Fruit fly (Drosophila melanogaster) whole organism, embryonic: ENCODE results near the gene Sec3.

Experiments
- ATbp ChIP-seq: fragments of 200-800 bp; sonication (Bioruptor generic); optimal IDR thresholded peaks from 2 replicates; lab custom pipeline; 2017; ENCODE audit warnings: missing biosample characterization, mild to moderate bottlenecking, missing genetic modification characterization, missing genetic modification reagents
- Asciz ChIP-seq: fragments of 200-800 bp; sonication (Bioruptor generic); optimal IDR thresholded peaks from 2 replicates; lab custom pipeline; 2017; ENCODE audit warnings: missing biosample characterization, mild to moderate bottlenecking, missing genetic modification characterization, missing genetic modification reagents
- Atf6 ChIP-seq: fragments of 200-800 bp; sonication (Bioruptor generic); IDR thresholded peaks from 2 replicates; pipeline ENCODE4 v1.3.6; 2022; ENCODE audit warnings: missing biosample characterization, missing genetic modification characterization
- CG10366 ChIP-seq: fragments of 200-800 bp; sonication (Bioruptor generic); IDR thresholded peaks from 2 replicates; pipeline ENCODE4 v1.3.6; 2022; ENCODE audit warnings: missing biosample characterization, missing genetic modification characterization
- CG10959 ChIP-seq: fragments of 200-800 bp; sonication (Bioruptor generic); IDR thresholded peaks from 2 replicates; pipeline ENCODE4 v1.3.6; 2022; ENCODE audit warnings: missing biosample characterization, missing genetic modification characterization
- CG10979 ChIP-seq: fragments of 200-800 bp; sonication (Bioruptor generic); optimal IDR thresholded peaks from 2 replicates; lab custom pipeline; 2018; ENCODE audit warnings: missing biosample characterization, mild to moderate bottlenecking, missing genetic modification characterization, moderate library complexity
- CG12219 ChIP-seq: fragments of 200-800 bp; sonication (Bioruptor generic); optimal IDR thresholded peaks from 3 replicates; lab custom pipeline; 2018; ENCODE audit warnings: missing biosample characterization, mild to moderate bottlenecking, missing genetic modification characterization
- CG12299 ChIP-seq: fragments of 200-800 bp; sonication (Bioruptor generic); optimal IDR thresholded peaks from 2 replicates; lab custom pipeline; 2018; ENCODE audit warnings: missing biosample characterization, mild to moderate bottlenecking, missing genetic modification characterization
- CG1529 ChIP-seq: fragments of 200-800 bp; sonication (Bioruptor generic); optimal IDR thresholded peaks from 3 replicates; lab custom pipeline; 2018; ENCODE audit warnings: missing biosample characterization, missing genetic modification characterization
- CG15479 ChIP-seq: fragments of 200-800 bp; sonication (Bioruptor generic); optimal IDR thresholded peaks from 3 replicates; lab custom pipeline; 2019; ENCODE audit warnings: missing biosample characterization, mild to moderate bottlenecking, missing genetic modification characterization, moderate library complexity
- CG18476 ChIP-seq: fragments of 200-800 bp; sonication (Bioruptor generic); optimal IDR thresholded peaks from 2 replicates; lab custom pipeline; 2016; ENCODE audit warnings: missing biosample characterization, mild to moderate bottlenecking, missing genetic modification characterization
- CG2199 ChIP-seq: fragments of 200-800 bp; sonication (Bioruptor generic); IDR thresholded peaks from 3 replicates; pipeline ENCODE4 v1.3.6; 2022; ENCODE audit warnings: missing biosample characterization, missing genetic modification characterization
- CG2678 ChIP-seq: fragments of 200-800 bp; sonication (Bioruptor generic); optimal IDR thresholded peaks from 3 replicates; lab custom pipeline; 2019; ENCODE audit warnings: missing biosample characterization, mild to moderate bottlenecking, missing genetic modification characterization, moderate library complexity
- CG33213 ChIP-seq: fragments of 200-800 bp; sonication (Bioruptor generic); optimal IDR thresholded peaks from 3 replicates; lab custom pipeline; 2016; ENCODE audit warnings: missing biosample characterization, missing genetic modification characterization
- CG3407 ChIP-seq: fragments of 200-800 bp; sonication (Bioruptor generic); optimal IDR thresholded peaks from 2 replicates; lab custom pipeline; 2018; ENCODE audit warnings: missing biosample characterization, mild to moderate bottlenecking, missing genetic modification characterization
- CG6254 ChIP-seq: fragments of 200-800 bp; sonication (Bioruptor generic); optimal IDR thresholded peaks from 3 replicates; lab custom pipeline; 2017; ENCODE audit warnings: mild to moderate bottlenecking, missing biosample characterization, missing genetic modification reagents, missing genetic modification characterization
- CG6791 ChIP-seq: fragments of 200-800 bp; sonication (Bioruptor generic); IDR thresholded peaks from 3 replicates; pipeline ENCODE4 v1.3.6; 2022; ENCODE audit warnings: missing biosample characterization, missing genetic modification characterization; ENCODE audit not compliant: partially characterized antibody
- CG7271 ChIP-seq: fragments of 200-800 bp; sonication (Bioruptor generic); optimal IDR thresholded peaks from 2 replicates; lab custom pipeline; 2018; ENCODE audit warnings: missing biosample characterization, mild to moderate bottlenecking, missing genetic modification characterization, moderate library complexity
- CG7839 ChIP-seq: fragments of 200-800 bp; sonication (Bioruptor generic); optimal IDR thresholded peaks from 3 replicates; lab custom pipeline; 2018; ENCODE audit warnings: missing biosample characterization, mild to moderate bottlenecking, missing genetic modification characterization, moderate library complexity
- CG8944 ChIP-seq: fragments of 200-800 bp; sonication (Bioruptor generic); optimal IDR thresholded peaks from 3 replicates; lab custom pipeline; 2016; ENCODE audit warnings: missing biosample characterization, missing genetic modification characterization
- CG9437 ChIP-seq: fragments of 200-800 bp; sonication (Bioruptor generic); optimal IDR thresholded peaks from 2 replicates; lab custom pipeline; 2018; ENCODE audit warnings: missing biosample characterization, mild to moderate bottlenecking, missing genetic modification characterization
- CG9817 ChIP-seq: fragments of 200-800 bp; sonication (Bioruptor generic); optimal IDR thresholded peaks from 2 replicates; lab custom pipeline; 2018; ENCODE audit warnings: missing biosample characterization, mild to moderate bottlenecking, missing genetic modification characterization, moderate library complexity
- Fer3 ChIP-seq: fragments of 200-800 bp; sonication (Bioruptor generic); optimal IDR thresholded peaks from 2 replicates; lab custom pipeline; 2018; ENCODE audit warnings: missing biosample characterization, mild to moderate bottlenecking, missing genetic modification characterization, moderate library complexity
- HLH54F ChIP-seq: fragments of 200-800 bp; sonication (Bioruptor generic); optimal IDR thresholded peaks from 3 replicates; lab custom pipeline; 2016; ENCODE audit warnings: missing biosample characterization, missing genetic modification characterization
- MESR4 ChIP-seq: fragments of 200-800 bp; sonication (Bioruptor generic); optimal IDR thresholded peaks from 2 replicates; lab custom pipeline; 2018; ENCODE audit warnings: missing biosample characterization, mild to moderate bottlenecking, missing genetic modification characterization, moderate library complexity
- Myb ChIP-seq: fragments of 200-800 bp; sonication (Bioruptor generic); optimal IDR thresholded peaks from 2 replicates; lab custom pipeline; 2016; ENCODE audit warnings: missing biosample characterization, missing genetic modification characterization
- Xbp1 ChIP-seq: fragments of 200-800 bp; sonication (Bioruptor generic); optimal IDR thresholded peaks from 3 replicates; lab custom pipeline; 2016; ENCODE audit warnings: missing biosample characterization, mild to moderate bottlenecking, missing genetic modification characterization
- Xrp1 ChIP-seq: fragments of 200-800 bp; sonication (Bioruptor generic); IDR thresholded peaks from 2 replicates; pipeline ENCODE4 v1.3.6; 2022; ENCODE audit warnings: missing biosample characterization, missing genetic modification characterization
- ac ChIP-seq: fragments of 200-800 bp; sonication (Bioruptor generic); optimal IDR thresholded peaks from 3 replicates; lab custom pipeline; 2017; ENCODE audit warnings: missing biosample characterization, mild to moderate bottlenecking, missing genetic modification characterization
- ap ChIP-seq: fragments of 200-800 bp; sonication (Bioruptor generic); IDR thresholded peaks from 2 replicates; pipeline ENCODE4 v1.3.6; 2022; ENCODE audit warnings: missing biosample characterization, missing genetic modification characterization
- az2 ChIP-seq: fragments of 200-800 bp; sonication (Bioruptor generic); optimal IDR thresholded peaks from 3 replicates; lab custom pipeline; 2016; ENCODE audit warnings: missing biosample characterization, missing genetic modification characterization
- bab2 ChIP-seq: fragments of 200-800 bp; sonication (Bioruptor generic); optimal IDR thresholded peaks from 2 replicates; lab custom pipeline; 2016; ENCODE audit warnings: missing biosample characterization, missing genetic modification characterization
- bcd ChIP-seq: fragments of 200-800 bp; sonication (Bioruptor generic); optimal IDR thresholded peaks from 2 replicates; lab custom pipeline; 2017; ENCODE audit warnings: missing biosample characterization, mild to moderate bottlenecking, missing genetic modification characterization
- dysf ChIP-seq: fragments of 200-800 bp; sonication (Bioruptor generic); IDR thresholded peaks from 3 replicates; pipeline ENCODE4 v1.3.6; 2022; ENCODE audit warnings: missing biosample characterization, missing genetic modification characterization
- fd3F ChIP-seq: fragments of 200-800 bp; sonication (Bioruptor generic); optimal IDR thresholded peaks from 2 replicates; lab custom pipeline; 2018; ENCODE audit warnings: missing biosample characterization, mild to moderate bottlenecking, missing genetic modification characterization, moderate library complexity
- fru ChIP-seq: fragments of >200 bp; optimal IDR thresholded peaks from 2 replicates; lab custom pipeline; 2017
- grau ChIP-seq: fragments of 200-800 bp; optimal IDR thresholded peaks from 3 replicates; lab custom pipeline; 2019; ENCODE audit warnings: missing biosample characterization, mild to moderate bottlenecking, missing genetic modification characterization, moderate library complexity
- kay ChIP-seq: fragments of 200-800 bp; sonication (Bioruptor generic); optimal IDR thresholded peaks from 2 replicates; lab custom pipeline; 2016; ENCODE audit warnings: missing biosample characterization, missing genetic modification characterization
- lmd ChIP-seq: fragments of 200-800 bp; sonication (Bioruptor generic); IDR thresholded peaks from 2 replicates; pipeline ENCODE4 v1.3.6; 2022; ENCODE audit warnings: missing biosample characterization, missing genetic modification characterization
- lola ChIP-seq, 3 experiments: fragments of >200 bp in 2 of 3; fragments of 200-800 bp in 1 of 3; sonication (Bioruptor generic) in 1 of 3; optimal IDR thresholded peaks; 2 replicates each; lab custom pipeline; 2017 to 2019; ENCODE audit warnings: missing biosample characterization in 3 of 3, missing genetic modification characterization in 3 of 3, mild to moderate bottlenecking in 1 of 3, moderate library complexity in 1 of 3
- luna ChIP-seq: fragments of 200-800 bp; sonication (Bioruptor generic); optimal IDR thresholded peaks from 2 replicates; lab custom pipeline; 2016; ENCODE audit warnings: missing biosample characterization, missing genetic modification characterization
- nerfin-1 ChIP-seq: fragments of 200-800 bp; sonication (Bioruptor generic); optimal IDR thresholded peaks from 3 replicates; lab custom pipeline; 2019; ENCODE audit warnings: missing biosample characterization, mild to moderate bottlenecking, missing genetic modification characterization, moderate library complexity
- nmo ChIP-seq: fragments of 200-800 bp; sonication (Bioruptor generic); optimal IDR thresholded peaks from 2 replicates; lab custom pipeline; 2018; ENCODE audit warnings: missing biosample characterization, mild to moderate bottlenecking, missing genetic modification characterization, moderate library complexity
- nom ChIP-seq: fragments of 200-800 bp; sonication (Bioruptor generic); optimal IDR thresholded peaks from 2 replicates; lab custom pipeline; 2017; ENCODE audit warnings: missing biosample characterization, missing genetic modification characterization, mild to moderate bottlenecking, moderate library complexity, missing genetic modification reagents
- sc ChIP-seq, 3 experiments: fragments of >200 bp in 2 of 3; fragments of 200-800 bp in 1 of 3; sonication (Bioruptor generic) in 1 of 3; optimal IDR thresholded peaks; 2 replicates in 2 of 3; 3 replicates in 1 of 3; lab custom pipeline; 2017; ENCODE audit warnings: mild to moderate bottlenecking in 1 of 3, missing biosample characterization in 1 of 3, missing genetic modification characterization in 1 of 3, missing genetic modification reagents in 1 of 3
- sisA ChIP-seq: fragments of 200-800 bp; sonication (Bioruptor generic); IDR thresholded peaks from 2 replicates; pipeline ENCODE4 v1.3.6; 2022; ENCODE audit warnings: missing biosample characterization, missing genetic modification characterization
- slp2 ChIP-seq: fragments of 200-800 bp; sonication (Bioruptor generic); optimal IDR thresholded peaks from 2 replicates; lab custom pipeline; 2016; ENCODE audit warnings: missing biosample characterization, missing genetic modification characterization
- unpg ChIP-seq: fragments of 200-800 bp; sonication (Bioruptor generic); optimal IDR thresholded peaks from 3 replicates; lab custom pipeline; 2018; ENCODE audit warnings: missing biosample characterization, mild to moderate bottlenecking, missing genetic modification characterization, moderate library complexity
- wek ChIP-seq: fragments of 200-800 bp; sonication (Bioruptor generic); optimal IDR thresholded peaks from 3 replicates; lab custom pipeline; 2018; ENCODE audit warnings: missing biosample characterization, mild to moderate bottlenecking, missing genetic modification characterization, moderate library complexity
- zen2 ChIP-seq: fragments of 200-800 bp; sonication (Bioruptor generic); IDR thresholded peaks from 3 replicates; pipeline ENCODE4 v1.3.6; 2022; ENCODE audit warnings: missing biosample characterization, missing genetic modification characterization; ENCODE audit not compliant: partially characterized antibody

Sec3 gene

DNA sequence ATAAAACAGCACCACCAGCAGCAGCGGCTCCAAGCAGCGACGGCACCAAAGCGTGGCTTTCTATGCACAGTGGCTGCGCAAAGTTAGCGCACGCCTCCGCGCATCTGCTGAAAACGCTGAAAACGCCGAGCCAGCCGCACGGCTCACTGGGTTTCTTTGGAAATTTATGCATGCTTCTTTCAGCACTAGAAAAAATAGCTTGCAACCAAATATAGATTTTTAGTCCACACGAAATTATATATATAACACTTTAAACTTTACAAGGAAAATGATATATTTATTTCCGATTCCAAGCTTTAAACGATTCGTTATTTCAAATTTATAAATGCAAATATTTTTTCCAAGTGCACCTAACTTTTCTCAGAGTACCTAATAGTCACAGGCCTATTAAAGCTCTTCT, 20.4 kb downstream of the Sec3 start (continued):
- TF ChIP-seq slp2 (GFP tag; lab: Kevin White, UChicago), result no peak
- peak; percentile 32 for TF ChIP-seq az2 (GFP tag; lab: Kevin White, UChicago)
- peak; percentile 1 for TF ChIP-seq CG1529 (GFP tag; lab: Kevin White, UChicago)
- peak in 1 of 3 experiments; percentile 63 for TF ChIP-seq lola (GFP tag; optimal IDR thresholded peaks at IDR 0.05; lab: Kevin White, UChicago)
- peak; percentile 43 for TF ChIP-seq unpg (GFP tag; lab: Kevin White, UChicago)
- TF ChIP-seq grau, result peak; percentile 54
- no peak for TF ChIP-seq CG15479 (GFP tag; lab: Kevin White, UChicago)
- no peak for TF ChIP-seq HLH54F (GFP tag; lab: Kevin White, UChicago)
- TF ChIP-seq CG10959, result no peak
- no peak for TF ChIP-seq nerfin-1 (tag; lab: Kevin White, UChicago)
- no peak for TF ChIP-seq Myb (GFP tag; lab: Kevin White, UChicago)
- peak; percentile 32; the same call in 1 of the 2 replicates for TF ChIP-seq Atf6 (GFP tag; lab: Robert Waterston, UW)
- TF ChIP-seq wek, result no peak
- no peak for TF ChIP-seq kay (GFP tag; lab: Kevin White, UChicago)
- TF ChIP-seq bcd, result peak; percentile 40
- TF ChIP-seq MESR4 (GFP tag; lab: Kevin White, UChicago), result no peak
- peak; percentile 17 for TF ChIP-seq CG9437 (GFP tag; lab: Kevin White, UChicago)
- 0 out of 2 replicates have a peak, but pooled peaks have one; percentile 21 for TF ChIP-seq ap (GFP tag; lab: Robert Waterston, UW)
- TF ChIP-seq zen2, result no peak
- peak; percentile 74 for TF ChIP-seq CG10979 (tag; lab: Kevin White, UChicago)
- no peak for TF ChIP-seq CG9817
- TF ChIP-seq ac (GFP tag; lab: Kevin White, UChicago), result no peak
- TF ChIP-seq Xrp1, result peak; percentile 45; the same call in 1 of the 2 replicates
- no peak for TF ChIP-seq CG2199 (GFP tag; lab: Robert Waterston, UW)
- TF ChIP-seq sisA (GFP tag; lab: Robert Waterston, UW), result peak; percentile 33
- TF ChIP-seq nom (GFP tag; lab: Kevin White, UChicago), result no peak
- TF ChIP-seq CG12219 (GFP tag; lab: Kevin White, UChicago), result peak; percentile 30
- no peak for TF ChIP-seq sc (optimal IDR thresholded peaks at IDR 0.05; lab: Kevin White, UChicago)
- TF ChIP-seq sc (GFP tag; optimal IDR thresholded peaks at IDR 0.05; lab: Kevin White, UChicago), result no peak
- TF ChIP-seq dysf (GFP tag; lab: Robert Waterston, UW), result no peak
- peak; percentile 56 for TF ChIP-seq nmo
- peak; percentile 33 for TF ChIP-seq CG10366 (GFP tag; lab: Robert Waterston, UW)
- TF ChIP-seq CG6791 (GFP tag; lab: Robert Waterston, UW), result no peak
- TF ChIP-seq CG33213 (GFP tag; lab: Kevin White, UChicago), result no peak
- peak; percentile 18 for TF ChIP-seq Fer3 (tag; lab: Kevin White, UChicago)
- TF ChIP-seq Asciz, result peak; percentile 33
- peak; percentile 46 for TF ChIP-seq CG18476 (GFP tag; lab: Kevin White, UChicago)
- TF ChIP-seq bab2 (GFP tag; lab: Kevin White, UChicago), result no peak
- peak; percentile 23; the same call in 1 of the 2 replicates for TF ChIP-seq lmd
- peak; percentile 65 for TF ChIP-seq CG2678 (tag; lab: Kevin White, UChicago)
- TF ChIP-seq CG8944 (GFP tag; lab: Kevin White, UChicago), result peak; percentile 20
- TF ChIP-seq CG3407 (GFP tag; lab: Kevin White, UChicago), result peak; percentile 14
- TF ChIP-seq CG7271 (tag; lab: Kevin White, UChicago), result no peak
- TF ChIP-seq fd3F (GFP tag; lab: Kevin White, UChicago), result peak; percentile 2
- peak; percentile 5 for TF ChIP-seq ATbp (GFP tag; lab: Kevin White, UChicago)
- peak; percentile 41 for TF ChIP-seq Xbp1 (GFP tag; lab: Kevin White, UChicago)
- TF ChIP-seq luna (GFP tag; lab: Kevin White, UChicago), result no peak
- TF ChIP-seq CG7839, result peak; percentile 58
- TF ChIP-seq CG6254 (GFP tag; lab: Kevin White, UChicago), result peak; percentile 66
- TF ChIP-seq CG12299, result no peak
- no peak for TF ChIP-seq fru (lab: Kevin White, UChicago)
